Fruit fly (Drosophila melanogaster) whole organism, embryonic: ENCODE results near the gene spas.
A peak's percentile ranks its signal among the peaks of the same experiment; 100 is the strongest.

Experiments used
- Awh ChIP-seq: fragments of 200-800 bp; sonication (Bioruptor generic); IDR thresholded peaks from 2 replicates; pipeline ENCODE4, ENCODE4 v1.3.6; 2022; ENCODE audit warnings: missing biosample characterization, missing genetic modification characterization
- B-H2 ChIP-seq: fragments of 200-800 bp; sonication (Bioruptor generic); optimal IDR thresholded peaks from 2 replicates; lab custom pipeline; 2018; ENCODE audit warnings: missing biosample characterization, mild to moderate bottlenecking, missing genetic modification characterization
- CG11695 ChIP-seq: fragments of 200-800 bp; sonication (Bioruptor generic); IDR thresholded peaks from 3 replicates; pipeline ENCODE4 v1.3.6; 2022; ENCODE audit warnings: missing biosample characterization, missing genetic modification characterization
- CG12104 ChIP-seq: fragments of 200-800 bp; sonication (Bioruptor generic); optimal IDR thresholded peaks from 3 replicates; lab custom pipeline; 2016; ENCODE audit warnings: missing biosample characterization, missing genetic modification characterization
- CG12219 ChIP-seq: fragments of 200-800 bp; sonication (Bioruptor generic); optimal IDR thresholded peaks from 3 replicates; lab custom pipeline; 2018; ENCODE audit warnings: missing biosample characterization, mild to moderate bottlenecking, missing genetic modification characterization
- CG13775 ChIP-seq: fragments of 200-800 bp; sonication (Bioruptor generic); optimal IDR thresholded peaks from 3 replicates; lab custom pipeline; 2017; ENCODE audit warnings: missing biosample characterization, mild to moderate bottlenecking, missing genetic modification characterization
- CG15514 ChIP-seq: fragments of 200-800 bp; sonication (Bioruptor generic); optimal IDR thresholded peaks from 3 replicates; lab custom pipeline; 2017; ENCODE audit warnings: missing biosample characterization, missing genetic modification characterization, mild to moderate bottlenecking, moderate library complexity, missing genetic modification reagents
- CG1647 ChIP-seq: fragments of 200-800 bp; sonication (Bioruptor generic); optimal IDR thresholded peaks from 3 replicates; lab custom pipeline; 2016; ENCODE audit warnings: missing biosample characterization, missing genetic modification characterization
- CG31365 ChIP-seq: fragments of 200-800 bp; sonication (Bioruptor generic); optimal IDR thresholded peaks from 2 replicates; lab custom pipeline; 2018; ENCODE audit warnings: missing biosample characterization, mild to moderate bottlenecking, missing genetic modification characterization
- CG32767 ChIP-seq: fragments of 200-800 bp; sonication (Bioruptor generic); IDR thresholded peaks from 2 replicates; pipeline ENCODE4 v1.3.6; 2022; ENCODE audit warnings: missing biosample characterization, missing genetic modification characterization
- CG3838 ChIP-seq: fragments of 200-800 bp; sonication (Bioruptor generic); optimal IDR thresholded peaks from 3 replicates; lab custom pipeline; 2016; ENCODE audit warnings: missing biosample characterization, missing genetic modification characterization
- CG4854 ChIP-seq: fragments of 200-800 bp; sonication (Bioruptor generic); optimal IDR thresholded peaks from 2 replicates; lab custom pipeline; 2016; ENCODE audit warnings: missing biosample characterization, missing genetic modification characterization, inconsistent platforms
- CG7745 ChIP-seq: fragments of 200-800 bp; sonication (Bioruptor generic); optimal IDR thresholded peaks from 2 replicates; lab custom pipeline; 2018; ENCODE audit warnings: missing biosample characterization, mild to moderate bottlenecking, missing genetic modification characterization, moderate library complexity
- CG8478 ChIP-seq: fragments of >200 bp; optimal IDR thresholded peaks from 2 replicates; lab custom pipeline; 2018
- CG8924 ChIP-seq: fragments of 200-800 bp; optimal IDR thresholded peaks from 3 replicates; lab custom pipeline; 2019; ENCODE audit warnings: missing biosample characterization, mild to moderate bottlenecking, missing genetic modification characterization, moderate library complexity
- CG9437 ChIP-seq: fragments of 200-800 bp; sonication (Bioruptor generic); optimal IDR thresholded peaks from 2 replicates; lab custom pipeline; 2018; ENCODE audit warnings: missing biosample characterization, mild to moderate bottlenecking, missing genetic modification characterization
- CG9817 ChIP-seq: fragments of 200-800 bp; sonication (Bioruptor generic); optimal IDR thresholded peaks from 2 replicates; lab custom pipeline; 2018; ENCODE audit warnings: missing biosample characterization, mild to moderate bottlenecking, missing genetic modification characterization, moderate library complexity
- Dad ChIP-seq: fragments of 200-800 bp; sonication (Bioruptor generic); optimal IDR thresholded peaks from 3 replicates; lab custom pipeline; 2016; ENCODE audit warnings: missing biosample characterization, missing genetic modification characterization
- Dbx ChIP-seq: fragments of 200-800 bp; sonication (Bioruptor generic); IDR thresholded peaks from 3 replicates; pipeline ENCODE4 v1.3.6; 2022; ENCODE audit warnings: missing biosample characterization, missing genetic modification characterization
- Deaf1 ChIP-seq: fragments of 200-800 bp; optimal IDR thresholded peaks from 3 replicates; lab custom pipeline; 2019; ENCODE audit warnings: missing biosample characterization, mild to moderate bottlenecking, missing genetic modification characterization, moderate library complexity
- Dref ChIP-seq: fragments of 200-800 bp; sonication (Bioruptor generic); IDR thresholded peaks from 2 replicates; pipeline ENCODE4 v1.3.6; 2022; ENCODE audit warnings: missing biosample characterization, missing genetic modification characterization
- Hand ChIP-seq: fragments of 200-800 bp; sonication (Bioruptor generic); optimal IDR thresholded peaks from 2 replicates; lab custom pipeline; 2017; ENCODE audit warnings: mild to moderate bottlenecking, missing biosample characterization, missing genetic modification reagents, missing genetic modification characterization
- Jarid2 ChIP-seq: fragments of 200-800 bp; sonication (Bioruptor generic); optimal IDR thresholded peaks from 3 replicates; lab custom pipeline; 2017; ENCODE audit warnings: mild to moderate bottlenecking, missing biosample characterization, missing genetic modification reagents, missing genetic modification characterization
- MBD-R2 ChIP-seq: fragments of 200-800 bp; sonication (Bioruptor generic); IDR thresholded peaks from 2 replicates; pipeline ENCODE4 v1.3.6; 2022; ENCODE audit warnings: missing biosample characterization, missing genetic modification characterization
- Mad ChIP-seq: fragments of 200-800 bp; sonication (Bioruptor generic); optimal IDR thresholded peaks from 2 replicates; lab custom pipeline; 2016; ENCODE audit warnings: missing biosample characterization, missing genetic modification characterization
- Mes4 ChIP-seq: fragments of 200-800 bp; sonication (Bioruptor generic); optimal IDR thresholded peaks from 2 replicates; lab custom pipeline; 2016; ENCODE audit warnings: missing biosample characterization, missing genetic modification characterization
- Opbp ChIP-seq: fragments of 200-800 bp; sonication (Bioruptor generic); IDR thresholded peaks from 3 replicates; pipeline ENCODE4 v1.3.6; 2022; ENCODE audit warnings: missing biosample characterization, missing genetic modification characterization; ENCODE audit not compliant: partially characterized antibody
- Side ChIP-seq: fragments of 200-800 bp; sonication (Bioruptor generic); optimal IDR thresholded peaks from 2 replicates; lab custom pipeline; 2016; ENCODE audit warnings: missing biosample characterization, missing genetic modification characterization
- Sox102F ChIP-seq: fragments of 200-800 bp; sonication (Bioruptor generic); optimal IDR thresholded peaks from 2 replicates; lab custom pipeline; 2018; ENCODE audit warnings: missing biosample characterization, mild to moderate bottlenecking, missing genetic modification characterization, moderate library complexity
- Tbp ChIP-seq: fragments of >200 bp; optimal IDR thresholded peaks from 2 replicates; lab custom pipeline; 2018; ENCODE audit warnings: missing biosample characterization, missing genetic modification characterization
- ap ChIP-seq: fragments of 200-800 bp; sonication (Bioruptor generic); IDR thresholded peaks from 2 replicates; pipeline ENCODE4 v1.3.6; 2022; ENCODE audit warnings: missing biosample characterization, missing genetic modification characterization
- ato ChIP-seq: fragments of 200-800 bp; sonication (Bioruptor generic); IDR thresholded peaks from 2 replicates; pipeline ENCODE4 v1.3.6; 2022; ENCODE audit warnings: missing biosample characterization, missing genetic modification characterization; ENCODE audit not compliant: partially characterized antibody
- bcd ChIP-seq: fragments of 200-800 bp; sonication (Bioruptor generic); optimal IDR thresholded peaks from 2 replicates; lab custom pipeline; 2017; ENCODE audit warnings: missing biosample characterization, mild to moderate bottlenecking, missing genetic modification characterization
- en ChIP-seq: fragments of 200-800 bp; sonication (Bioruptor generic); optimal IDR thresholded peaks from 2 replicates; lab custom pipeline; 2016; ENCODE audit warnings: missing biosample characterization, missing genetic modification characterization
- ewg ChIP-seq: fragments of 200-800 bp; sonication (Bioruptor generic); optimal IDR thresholded peaks from 3 replicates; lab custom pipeline; 2017; ENCODE audit warnings: mild to moderate bottlenecking, missing biosample characterization, missing genetic modification reagents, missing genetic modification characterization
- fd96Cb ChIP-seq: fragments of 200-800 bp; sonication (Bioruptor generic); optimal IDR thresholded peaks from 2 replicates; lab custom pipeline; 2018; ENCODE audit warnings: missing biosample characterization, mild to moderate bottlenecking, missing genetic modification characterization, moderate library complexity
- ftz-f1 ChIP-seq: fragments of 200-800 bp; sonication (Bioruptor generic); optimal IDR thresholded peaks from 2 replicates; lab custom pipeline; 2016; ENCODE audit warnings: missing biosample characterization, missing genetic modification characterization
- fu2 ChIP-seq: fragments of 200-800 bp; sonication (Bioruptor generic); optimal IDR thresholded peaks from 2 replicates; lab custom pipeline; 2016; ENCODE audit warnings: missing biosample characterization, missing genetic modification characterization
- grau ChIP-seq: fragments of 200-800 bp; optimal IDR thresholded peaks from 3 replicates; lab custom pipeline; 2019; ENCODE audit warnings: missing biosample characterization, mild to moderate bottlenecking, missing genetic modification characterization, moderate library complexity
- gsb ChIP-seq: fragments of 200-800 bp; sonication (Bioruptor generic); IDR thresholded peaks from 2 replicates; pipeline ENCODE4 v1.3.6; 2022; ENCODE audit warnings: missing biosample characterization, missing genetic modification characterization
- ind ChIP-seq: fragments of 200-800 bp; sonication (Bioruptor generic); optimal IDR thresholded peaks from 3 replicates; lab custom pipeline; 2016; ENCODE audit warnings: missing biosample characterization, missing genetic modification characterization
- luna ChIP-seq: fragments of 200-800 bp; sonication (Bioruptor generic); optimal IDR thresholded peaks from 2 replicates; lab custom pipeline; 2016; ENCODE audit warnings: missing biosample characterization, missing genetic modification characterization
- oc ChIP-seq: fragments of 200-800 bp; sonication (Bioruptor generic); optimal IDR thresholded peaks from 2 replicates; lab custom pipeline; 2018; ENCODE audit warnings: missing biosample characterization, mild to moderate bottlenecking, missing genetic modification characterization, moderate library complexity
- odd ChIP-seq: fragments of 200-800 bp; sonication (Bioruptor generic); optimal IDR thresholded peaks from 2 replicates; lab custom pipeline; 2017; ENCODE audit warnings: missing biosample characterization, mild to moderate bottlenecking, missing genetic modification characterization
- onecut ChIP-seq: fragments of 200-800 bp; sonication (Bioruptor generic); IDR thresholded peaks from 2 replicates; pipeline ENCODE4 v1.3.6; 2022; ENCODE audit warnings: missing biosample characterization, missing genetic modification characterization
- pho ChIP-seq: fragments of 200-800 bp; sonication (Bioruptor generic); optimal IDR thresholded peaks from 2 replicates; lab custom pipeline; 2016; ENCODE audit warnings: missing biosample characterization, missing genetic modification characterization
- salm ChIP-seq: fragments of 200-800 bp; sonication (Bioruptor generic); optimal IDR thresholded peaks from 2 replicates; lab custom pipeline; 2018; ENCODE audit warnings: missing biosample characterization, mild to moderate bottlenecking, missing genetic modification characterization
- ttk ChIP-seq: fragments of 200-800 bp; sonication (Bioruptor generic); IDR thresholded peaks from 2 replicates; pipeline ENCODE4 v2.1.2; 2022; ENCODE audit warnings: missing biosample characterization, missing genetic modification characterization
- unpg ChIP-seq: fragments of 200-800 bp; sonication (Bioruptor generic); optimal IDR thresholded peaks from 3 replicates; lab custom pipeline; 2018; ENCODE audit warnings: missing biosample characterization, mild to moderate bottlenecking, missing genetic modification characterization, moderate library complexity
- vfl ChIP-seq: fragments of 200-800 bp; sonication (Bioruptor generic); optimal IDR thresholded peaks from 2 replicates; lab custom pipeline; 2016; ENCODE audit warnings: missing biosample characterization, missing genetic modification characterization
- wek ChIP-seq: fragments of 200-800 bp; sonication (Bioruptor generic); optimal IDR thresholded peaks from 3 replicates; lab custom pipeline; 2018; ENCODE audit warnings: missing biosample characterization, mild to moderate bottlenecking, missing genetic modification characterization, moderate library complexity
- zf30C ChIP-seq: fragments of 200-800 bp; sonication (Bioruptor generic); optimal IDR thresholded peaks from 3 replicates; lab custom pipeline; 2018; ENCODE audit warnings: missing biosample characterization, mild to moderate bottlenecking, missing genetic modification characterization

The spas gene

DNA sequence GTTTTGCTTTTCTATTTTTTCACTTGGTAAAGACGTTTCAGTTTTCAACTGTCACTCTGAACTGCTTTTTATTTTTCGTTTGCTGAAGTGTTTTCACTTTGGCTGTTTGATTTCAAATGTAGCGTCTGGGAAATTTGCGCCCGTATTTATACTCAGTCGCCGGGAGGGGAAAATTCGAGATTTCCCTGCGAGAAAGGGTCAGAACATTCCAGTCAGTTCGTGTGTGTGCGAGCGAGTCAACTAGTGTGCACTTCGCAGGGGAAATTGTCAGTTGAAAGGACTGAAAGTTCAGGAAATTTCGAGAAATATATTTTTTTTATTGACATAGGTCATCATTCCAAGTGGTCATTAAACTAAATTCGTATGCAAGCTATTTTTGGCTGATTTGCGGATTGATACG is 19.2 kb downstream of the spas start, which contains the start of gene Hsp68 (continued):
- no peak for TF ChIP-seq unpg (GFP tag; lab: Kevin White, UChicago)
- TF ChIP-seq Jarid2 (GFP tag; lab: Kevin White, UChicago), result no peak
- peak; percentile 10; the same call in 1 of the 2 replicates for TF ChIP-seq MBD-R2 (GFP tag; lab: Robert Waterston, UW)
- TF ChIP-seq Hand (GFP tag; lab: Kevin White, UChicago), result no peak
- TF ChIP-seq Mes4 (GFP tag; lab: Kevin White, UChicago), result no peak
- TF ChIP-seq fu2 (GFP tag; lab: Kevin White, UChicago), result no peak
- peak; percentile 29 for TF ChIP-seq CG31365 (tag; lab: Kevin White, UChicago)
- TF ChIP-seq CG1647 (GFP tag; lab: Kevin White, UChicago), result no peak
- no peak for TF ChIP-seq CG32767 (GFP tag; lab: Robert Waterston, UW)
- TF ChIP-seq en (GFP tag; lab: Kevin White, UChicago), result no peak
- TF ChIP-seq ind (GFP tag; lab: Kevin White, UChicago), result no peak
- peak; percentile 45 for TF ChIP-seq wek
- peak; percentile 34 for TF ChIP-seq CG8924 (tag; lab: Kevin White, UChicago)
- no peak for TF ChIP-seq luna (GFP tag; lab: Kevin White, UChicago)
- 0 out of 3 replicates have a peak, but pooled peaks have one; percentile 11 for TF ChIP-seq CG11695
- TF ChIP-seq ewg (GFP tag; lab: Kevin White, UChicago), result no peak
- no peak for TF ChIP-seq ato (GFP tag; lab: Robert Waterston, UW)
- no peak for TF ChIP-seq CG4854 (GFP tag; lab: Kevin White, UChicago)
- TF ChIP-seq bcd (GFP tag; lab: Kevin White, UChicago), result no peak
- no peak for TF ChIP-seq fd96Cb
- no peak for TF ChIP-seq ttk
- TF ChIP-seq vfl (GFP tag; lab: Kevin White, UChicago), result no peak
- no peak for TF ChIP-seq pho
- TF ChIP-seq Dad (GFP tag; lab: Kevin White, UChicago), result no peak
- no peak for TF ChIP-seq CG12219 (GFP tag; lab: Kevin White, UChicago)
- TF ChIP-seq oc, result no peak
- TF ChIP-seq Side (GFP tag; lab: Kevin White, UChicago), result no peak
- TF ChIP-seq Sox102F (GFP tag; lab: Kevin White, UChicago), result no peak
- no peak for TF ChIP-seq Awh (GFP tag; lab: Robert Waterston, UW)
- peak; percentile 1 for TF ChIP-seq B-H2
- no peak for TF ChIP-seq CG15514
- no peak for TF ChIP-seq CG8478 (lab: Kevin White, UChicago)
- no peak for TF ChIP-seq CG12104
- no peak for TF ChIP-seq Dbx (GFP tag; lab: Robert Waterston, UW)
- no peak for TF ChIP-seq CG13775 (GFP tag; lab: Kevin White, UChicago)
- no peak for TF ChIP-seq gsb (GFP tag; lab: Robert Waterston, UW)
- peak; percentile 23 for TF ChIP-seq grau
- no peak for TF ChIP-seq Deaf1 (tag; lab: Kevin White, UChicago)
- no peak for TF ChIP-seq salm (tag; lab: Kevin White, UChicago)
- TF ChIP-seq Opbp (GFP tag; lab: Robert Waterston, UW), result 0 out of 3 replicates have a peak, but pooled peaks have one; percentile 28
- TF ChIP-seq CG9817 (tag; lab: Kevin White, UChicago), result no peak
- TF ChIP-seq zf30C (GFP tag; lab: Kevin White, UChicago), result peak; percentile 4
- TF ChIP-seq Tbp, result peak; percentile 93
- no peak for TF ChIP-seq Dref (GFP tag; lab: Robert Waterston, UW)
- TF ChIP-seq CG7745 (tag; lab: Kevin White, UChicago), result peak; percentile 42
- no peak for TF ChIP-seq Mad
- no peak for TF ChIP-seq CG3838 (GFP tag; lab: Kevin White, UChicago)
- no peak for TF ChIP-seq ap (GFP tag; lab: Robert Waterston, UW)
- no peak for TF ChIP-seq CG9437 (GFP tag; lab: Kevin White, UChicago)
- TF ChIP-seq odd, result no peak
- TF ChIP-seq onecut (GFP tag; lab: Robert Waterston, UW), result no peak
- no peak for TF ChIP-seq ftz-f1
